Fruit fly (Drosophila melanogaster) whole organism, embryonic: ENCODE results near the gene Obp99d.

Experiments used
- CG10209 ChIP-seq: fragments of 200-800 bp; sonication (Bioruptor generic); optimal IDR thresholded peaks from 3 replicates; lab custom pipeline; 2017; ENCODE audit warnings: missing biosample characterization, mild to moderate bottlenecking, missing genetic modification characterization, missing genetic modification reagents
- CG1024 ChIP-seq: fragments of 200-800 bp; sonication (Bioruptor generic); IDR thresholded peaks from 2 replicates; pipeline ENCODE4 v1.3.6; 2022; ENCODE audit warnings: missing biosample characterization, missing genetic modification characterization
- CG10274 ChIP-seq: fragments of 200-800 bp; sonication (Bioruptor generic); optimal IDR thresholded peaks from 3 replicates; lab custom pipeline; 2017; ENCODE audit warnings: missing biosample characterization, mild to moderate bottlenecking, missing genetic modification characterization
- CG10959 ChIP-seq: fragments of 200-800 bp; sonication (Bioruptor generic); IDR thresholded peaks from 2 replicates; pipeline ENCODE4 v1.3.6; 2022; ENCODE audit warnings: missing biosample characterization, missing genetic modification characterization
- CG11504 ChIP-seq: fragments of 200-800 bp; sonication (Bioruptor generic); optimal IDR thresholded peaks from 3 replicates; lab custom pipeline; 2019; ENCODE audit warnings: missing biosample characterization, mild to moderate bottlenecking, missing genetic modification characterization, moderate library complexity
- CG13123 ChIP-seq: fragments of 200-800 bp; sonication (Bioruptor generic); optimal IDR thresholded peaks from 2 replicates; lab custom pipeline; 2016; ENCODE audit warnings: missing biosample characterization, missing genetic modification characterization
- CG14014 ChIP-seq: fragments of 200-800 bp; sonication (Bioruptor generic); IDR thresholded peaks from 2 replicates; pipeline ENCODE4 v1.3.6; 2022; ENCODE audit warnings: missing biosample characterization, missing genetic modification characterization
- CG15011 ChIP-seq: fragments of 200-800 bp; sonication (Bioruptor generic); optimal IDR thresholded peaks from 3 replicates; lab custom pipeline; 2018; ENCODE audit warnings: missing biosample characterization, mild to moderate bottlenecking, missing genetic modification characterization
- CG15479 ChIP-seq: fragments of 200-800 bp; sonication (Bioruptor generic); optimal IDR thresholded peaks from 3 replicates; lab custom pipeline; 2019; ENCODE audit warnings: missing biosample characterization, mild to moderate bottlenecking, missing genetic modification characterization, moderate library complexity
- CG18262 ChIP-seq: fragments of 200-800 bp; optimal IDR thresholded peaks from 3 replicates; lab custom pipeline; 2019; ENCODE audit warnings: missing biosample characterization, mild to moderate bottlenecking, missing genetic modification characterization, moderate library complexity
- CG2116 ChIP-seq: fragments of 200-800 bp; sonication (Bioruptor generic); optimal IDR thresholded peaks from 3 replicates; lab custom pipeline; 2018; ENCODE audit warnings: missing biosample characterization, mild to moderate bottlenecking, missing genetic modification characterization
- CG30020 ChIP-seq: fragments of 200-800 bp; optimal IDR thresholded peaks from 2 replicates; lab custom pipeline; 2019; ENCODE audit warnings: missing biosample characterization, mild to moderate bottlenecking, missing genetic modification characterization, moderate library complexity
- CG32532 ChIP-seq: fragments of 200-800 bp; sonication (Bioruptor generic); IDR thresholded peaks from 2 replicates; pipeline ENCODE4 v1.3.6; 2022; ENCODE audit warnings: missing biosample characterization, missing genetic modification characterization
- CG3726 ChIP-seq: fragments of 200-800 bp; sonication (Bioruptor generic); IDR thresholded peaks from 3 replicates; pipeline ENCODE4, ENCODE4 v1.3.6; 2022; ENCODE audit warnings: missing biosample characterization, missing genetic modification characterization
- CG4360 ChIP-seq: fragments of 200-800 bp; sonication (Bioruptor generic); IDR thresholded peaks from 2 replicates; pipeline ENCODE4 v1.3.6; 2022; ENCODE audit warnings: missing biosample characterization, missing genetic modification characterization
- CG4730 ChIP-seq: fragments of 200-800 bp; sonication (Bioruptor generic); IDR thresholded peaks from 2 replicates; pipeline ENCODE4 v1.3.6; 2022; ENCODE audit warnings: missing biosample characterization, missing genetic modification characterization
- CG4820 ChIP-seq: fragments of 200-800 bp; sonication (Bioruptor generic); optimal IDR thresholded peaks from 3 replicates; lab custom pipeline; 2016; ENCODE audit warnings: missing biosample characterization, missing genetic modification characterization
- CG4854 ChIP-seq: fragments of 200-800 bp; sonication (Bioruptor generic); optimal IDR thresholded peaks from 2 replicates; lab custom pipeline; 2016; ENCODE audit warnings: missing biosample characterization, missing genetic modification characterization, inconsistent platforms
- CG5953 ChIP-seq: fragments of 200-800 bp; sonication (Bioruptor generic); IDR thresholded peaks from 2 replicates; pipeline ENCODE4 v1.3.6; 2022; ENCODE audit warnings: missing biosample characterization, missing genetic modification characterization
- CG6175 ChIP-seq: fragments of 200-800 bp; sonication (Bioruptor generic); IDR thresholded peaks from 3 replicates; pipeline ENCODE4 v1.3.6; 2022; ENCODE audit warnings: missing biosample characterization, missing genetic modification characterization
- CG6654 ChIP-seq: fragments of 200-800 bp; sonication (Bioruptor generic); optimal IDR thresholded peaks from 2 replicates; lab custom pipeline; 2017; ENCODE audit warnings: missing biosample characterization, mild to moderate bottlenecking, missing genetic modification characterization
- CG7357 ChIP-seq: fragments of 200-800 bp; sonication (Bioruptor generic); IDR thresholded peaks from 3 replicates; pipeline ENCODE4 v1.3.6; 2022; ENCODE audit warnings: missing biosample characterization, missing genetic modification characterization
- CG8359 ChIP-seq: fragments of 200-800 bp; sonication (Bioruptor generic); optimal IDR thresholded peaks from 2 replicates; lab custom pipeline; 2017; ENCODE audit warnings: missing biosample characterization, mild to moderate bottlenecking, missing genetic modification characterization, borderline replicate concordance
- CG9817 ChIP-seq: fragments of 200-800 bp; sonication (Bioruptor generic); optimal IDR thresholded peaks from 2 replicates; lab custom pipeline; 2018; ENCODE audit warnings: missing biosample characterization, mild to moderate bottlenecking, missing genetic modification characterization, moderate library complexity
- CoRest ChIP-seq: fragments of 200-800 bp; sonication (Bioruptor generic); optimal IDR thresholded peaks from 3 replicates; lab custom pipeline; 2018; ENCODE audit warnings: missing biosample characterization, mild to moderate bottlenecking, missing genetic modification characterization, moderate library complexity
- Dip2 ChIP-seq: fragments of 200-800 bp; sonication (Bioruptor generic); IDR thresholded peaks from 2 replicates; pipeline ENCODE4 v1.3.6; 2022; ENCODE audit warnings: missing biosample characterization, missing genetic modification characterization
- H2.0 ChIP-seq: fragments of 200-800 bp; sonication (Bioruptor generic); IDR thresholded peaks from 2 replicates; pipeline ENCODE4 v1.3.6; 2022; ENCODE audit warnings: missing biosample characterization, missing genetic modification characterization
- Hmr ChIP-seq: fragments of 200-800 bp; sonication (Bioruptor generic); optimal IDR thresholded peaks from 3 replicates; lab custom pipeline; 2017; ENCODE audit warnings: mild to moderate bottlenecking, missing biosample characterization, missing genetic modification reagents, missing genetic modification characterization
- Hr51 ChIP-seq, 2 experiments: fragments of 200-800 bp; sonication (Bioruptor generic); optimal IDR thresholded peaks; 2 replicates in 1 of 2; 3 replicates in 1 of 2; lab custom pipeline; 2016 to 2018; ENCODE audit warnings: missing biosample characterization in 2 of 2, missing genetic modification characterization in 2 of 2, mild to moderate bottlenecking in 1 of 2, moderate library complexity in 1 of 2
- Lhr ChIP-seq: fragments of 200-800 bp; sonication (Bioruptor generic); optimal IDR thresholded peaks from 3 replicates; lab custom pipeline; 2017; ENCODE audit warnings: mild to moderate bottlenecking, missing biosample characterization, missing genetic modification reagents, missing genetic modification characterization
- Lim3 ChIP-seq: fragments of 200-800 bp; sonication (Bioruptor generic); IDR thresholded peaks from 2 replicates; pipeline ENCODE4 v1.3.6; 2022; ENCODE audit warnings: missing biosample characterization, missing genetic modification characterization
- Nf-YB ChIP-seq: fragments of 200-800 bp; sonication (Bioruptor generic); optimal IDR thresholded peaks from 3 replicates; lab custom pipeline; 2019; ENCODE audit warnings: missing biosample characterization, mild to moderate bottlenecking, missing genetic modification characterization, moderate library complexity
- Usf ChIP-seq: fragments of 200-800 bp; sonication (Bioruptor generic); optimal IDR thresholded peaks from 2 replicates; lab custom pipeline; 2017; ENCODE audit warnings: missing genotype, missing biosample characterization, missing genetic modification characterization
- br ChIP-seq: fragments of >200 bp; optimal IDR thresholded peaks from 2 replicates; lab custom pipeline; 2017
- chinmo ChIP-seq: fragments of 200-800 bp; sonication (Bioruptor generic); IDR thresholded peaks from 4 replicates; pipeline ENCODE4 v1.3.6; 2022; ENCODE audit warnings: missing biosample characterization, missing genetic modification characterization; ENCODE audit not compliant: partially characterized antibody
- chn ChIP-seq: fragments of 200-800 bp; sonication (Bioruptor generic); optimal IDR thresholded peaks from 2 replicates; lab custom pipeline; 2016; ENCODE audit warnings: missing biosample characterization, missing genetic modification characterization
- crol ChIP-seq: fragments of 200-800 bp; sonication (Bioruptor generic); IDR thresholded peaks from 2 replicates; pipeline ENCODE4 v1.3.6; 2022; ENCODE audit warnings: missing biosample characterization, missing genetic modification characterization
- danr ChIP-seq: fragments of 200-800 bp; sonication (Bioruptor generic); IDR thresholded peaks from 2 replicates; pipeline ENCODE4 v1.3.6; 2022; ENCODE audit warnings: missing biosample characterization, missing genetic modification characterization
- fu2 ChIP-seq: fragments of 200-800 bp; sonication (Bioruptor generic); optimal IDR thresholded peaks from 2 replicates; lab custom pipeline; 2016; ENCODE audit warnings: missing biosample characterization, missing genetic modification characterization
- gsb-n ChIP-seq: fragments of 200-800 bp; sonication (Bioruptor generic); optimal IDR thresholded peaks from 3 replicates; lab custom pipeline; 2018; ENCODE audit warnings: missing biosample characterization, mild to moderate bottlenecking, missing genetic modification characterization
- hbn ChIP-seq: fragments of 200-800 bp; sonication (Bioruptor generic); IDR thresholded peaks from 2 replicates; pipeline ENCODE4 v1.3.6; 2022; ENCODE audit warnings: missing biosample characterization, missing genetic modification characterization; ENCODE audit not compliant: partially characterized antibody
- kah ChIP-seq: fragments of 200-800 bp; sonication (Bioruptor generic); optimal IDR thresholded peaks from 2 replicates; lab custom pipeline; 2018; ENCODE audit warnings: missing biosample characterization, mild to moderate bottlenecking, missing genetic modification characterization
- klu ChIP-seq: fragments of 200-800 bp; sonication (Bioruptor generic); IDR thresholded peaks from 2 replicates; pipeline ENCODE4 v1.3.6; 2022; ENCODE audit warnings: missing biosample characterization, missing genetic modification characterization
- lmd ChIP-seq: fragments of 200-800 bp; sonication (Bioruptor generic); IDR thresholded peaks from 2 replicates; pipeline ENCODE4 v1.3.6; 2022; ENCODE audit warnings: missing biosample characterization, missing genetic modification characterization
- pan ChIP-seq, 4 experiments: fragments of >200 bp in 3 of 4; fragments of 200-800 bp in 1 of 4; sonication (Bioruptor generic) in 1 of 4; optimal IDR thresholded peaks in 3 of 4; IDR thresholded peaks in 1 of 4; 2 replicates each; pipeline versions ENCODE4 v1.3.6 to Lab custom; 2017 to 2022; ENCODE audit warnings: missing biosample characterization in 2 of 4, missing genetic modification characterization in 2 of 4, mixed read lengths in 1 of 4
- pum ChIP-seq: fragments of 200-800 bp; sonication (Bioruptor generic); optimal IDR thresholded peaks from 2 replicates; lab custom pipeline; 2016; ENCODE audit warnings: missing biosample characterization, missing genetic modification characterization
- ranshi ChIP-seq: fragments of 200-800 bp; sonication (Bioruptor generic); IDR thresholded peaks from 2 replicates; pipeline ENCODE4 v1.3.6; 2022; ENCODE audit warnings: missing biosample characterization, missing genetic modification characterization
- repo ChIP-seq: fragments of 200-800 bp; sonication (Bioruptor generic); optimal IDR thresholded peaks from 2 replicates; lab custom pipeline; 2016; ENCODE audit warnings: missing biosample characterization, missing genetic modification characterization
- twi ChIP-seq: fragments of 200-800 bp; optimal IDR thresholded peaks from 2 replicates; lab custom pipeline; 2019; ENCODE audit warnings: missing biosample characterization, mild to moderate bottlenecking, missing genetic modification characterization, moderate library complexity
- zfh2 ChIP-seq: fragments of 200-800 bp; sonication (Bioruptor generic); optimal IDR thresholded peaks from 2 replicates; lab custom pipeline; 2016; ENCODE audit warnings: missing biosample characterization, missing genetic modification characterization

The Obp99d gene

dm6 chr3R:29748591-29749303 lies 34.4 kb downstream of the Obp99d start, which contains the start of the genes ATPsyngamma and yata (continued):
- TF ChIP-seq repo (GFP tag; lab: Kevin White, UChicago) (no peak), pum (no peak), CG14014 (GFP tag; lab: Robert Waterston, UW) (no peak), Hmr (no peak), chinmo (GFP tag; lab: Robert Waterston, UW) (no peak), CG13123 (GFP tag; lab: Kevin White, UChicago) (no peak), ranshi (no peak), Dip2 (GFP tag; lab: Robert Waterston, UW) (no peak), CG4854 (no peak), CG4820 (GFP tag; lab: Kevin White, UChicago) (no peak), twi (tag; lab: Kevin White, UChicago) (no peak), CG4360 (GFP tag; lab: Robert Waterston, UW) (no peak), CG4730 (GFP tag; lab: Robert Waterston, UW) (no peak), CG11504 (tag; lab: Kevin White, UChicago) (no peak), CG15011 (GFP tag; lab: Kevin White, UChicago) (no peak), CG3726 (GFP tag; lab: Robert Waterston, UW) (no peak), CG10209 (peak; percentile 37), hbn (GFP tag; lab: Robert Waterston, UW) (peak; percentile 59), CoRest (tag; lab: Kevin White, UChicago) (peak; percentile 56), CG1024 (GFP tag; lab: Robert Waterston, UW) (no peak), Hr51 (GFP tag; optimal IDR thresholded peaks at IDR 0.05; lab: Kevin White, UChicago) (no peak), danr (no peak), fu2 (GFP tag; lab: Kevin White, UChicago) (no peak), CG5953 (GFP tag; lab: Robert Waterston, UW) (no peak), H2.0 (GFP tag; lab: Robert Waterston, UW) (no peak), CG6654 (no peak), CG2116 (GFP tag; lab: Kevin White, UChicago) (peak; percentile 30), CG10959 (no peak), Nf-YB (no peak), Lim3 (GFP tag; lab: Robert Waterston, UW) (no peak), zfh2 (GFP tag; lab: Kevin White, UChicago) (peak; percentile 10), CG30020 (tag; lab: Kevin White, UChicago) (peak; percentile 42), gsb-n (no peak), Usf (GFP tag; lab: Kevin White, UChicago) (no peak), CG6175 (GFP tag; lab: Robert Waterston, UW) (no peak), kah (no peak), CG10274 (GFP tag; lab: Kevin White, UChicago) (no peak), pan (optimal IDR thresholded peaks at IDR 0.05; lab: Kevin White, UChicago) (no peak), pan (GFP tag; optimal IDR thresholded peaks at IDR 0.05 in 1 of 2, IDR thresholded peaks at IDR 0.05 in 1 of 2) (no peak), br (no peak), klu (GFP tag; lab: Robert Waterston, UW) (no peak), lmd (GFP tag; lab: Robert Waterston, UW) (peak; percentile 39; the same call in 1 of the 2 replicates), chn (GFP tag; lab: Kevin White, UChicago) (no peak), crol (no peak), CG7357 (GFP tag; lab: Robert Waterston, UW) (no peak), Lhr (GFP tag; lab: Kevin White, UChicago) (no peak), CG15479 (GFP tag; lab: Kevin White, UChicago) (peak; percentile 11), CG18262 (tag; lab: Kevin White, UChicago) (peak; percentile 36), CG32532 (GFP tag; lab: Robert Waterston, UW) (peak; percentile 54; the same call in 1 of the 2 replicates), CG8359 (GFP tag; lab: Kevin White, UChicago) (no peak), CG9817 (tag; lab: Kevin White, UChicago) (peak; percentile 37)
